Worm (Caenorhabditis elegans) whole organism, L1 larva: ENCODE results near the gene fbxb-108.

Source experiments
- ama-1 ChIP-seq: fragments of 150-350 bp; optimal IDR thresholded peaks from 2 replicates; lab custom pipeline; 2014
- egl-27 ChIP-seq, 2 experiments: fragments of 150-350 bp in 1 of 2; sonication (generic microtip); optimal IDR thresholded peaks; 3 replicates each; lab custom pipeline; 2017 to 2018; ENCODE audit warnings: missing biosample characterization in 2 of 2, missing genetic modification characterization in 2 of 2, missing genetic modification reagents in 2 of 2
- isw-1 ChIP-seq: fragments of 200-800 bp; sonication (Bioruptor generic); IDR thresholded peaks from 2 replicates; pipeline ENCODE4 v1.3.6; 2022; ENCODE audit warnings: missing genetic modification characterization, missing compliant biosample characterization
- mdl-1 ChIP-seq, 2 experiments: fragments of 150-350 bp; optimal IDR thresholded peaks; 2 replicates each; lab custom pipeline; 2014 to 2017; ENCODE audit warnings: missing biosample characterization in 2 of 2, missing genetic modification characterization in 2 of 2, inconsistent platforms in 1 of 2
- unc-62 ChIP-seq: fragments of 150-350 bp; optimal IDR thresholded peaks from 2 replicates; lab custom pipeline; 2014; ENCODE audit warnings: missing biosample characterization, missing genetic modification reagents, missing genetic modification characterization

DNA sequence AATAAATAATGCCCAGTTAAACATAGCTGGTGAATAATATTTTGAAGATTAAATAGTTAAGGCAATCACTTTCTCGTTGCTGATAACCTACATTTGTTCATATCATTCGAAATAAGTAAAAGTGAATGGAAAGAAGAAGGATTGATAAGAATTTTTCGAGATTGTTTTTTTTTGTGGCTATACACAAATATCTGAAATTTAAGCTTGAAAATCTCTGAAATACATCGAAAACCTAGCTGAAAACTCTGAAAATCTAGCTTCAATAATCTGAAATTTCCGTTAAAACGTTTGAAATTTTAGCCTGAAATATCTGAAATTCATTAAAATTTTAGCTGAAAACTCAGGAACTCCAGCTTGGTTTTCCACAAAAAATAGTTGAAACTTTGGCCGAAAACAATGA is 25.1 kb upstream of the fbxb-108 start, which contains the start of gene T05A8.6:
- TF ChIP-seq ama-1 (lab: Kevin White, UChicago) (no peak), mdl-1 (tag; optimal IDR thresholded peaks at IDR 0.05; lab: Kevin White, UChicago) (no peak), unc-62 (GFP tag; lab: Kevin White, UChicago) (no peak), egl-27 (tag; optimal IDR thresholded peaks at IDR 0.05; lab: Kevin White, UChicago) (no peak), isw-1 (GFP tag; lab: Robert Waterston, UW) (no peak)
